Worm (Caenorhabditis elegans) whole organism, L3 larva: ENCODE data around the gene F30B5.11.

Experiments
- nhr-76 ChIP-seq: fragments of 150-350 bp; sonication (generic microtip); optimal IDR thresholded peaks from 5 replicates; lab custom pipeline; 2014; ENCODE audit warnings: missing biosample characterization, missing genetic modification characterization
- tbx-2 ChIP-seq: sonication (generic microtip); optimal IDR thresholded peaks from 2 replicates; lab custom pipeline; 2016; ENCODE audit warnings: mild to moderate bottlenecking, missing genetic modification characterization, missing compliant biosample characterization
- unc-62 ChIP-seq: fragments of 150-350 bp; sonication (generic microtip); optimal IDR thresholded peaks from 4 replicates; lab custom pipeline; 2014; ENCODE audit warnings: missing biosample characterization, missing genetic modification reagents, missing genetic modification characterization

- no peak for TF ChIP-seq nhr-76 (tag; lab: Kevin White, UChicago)
- TF ChIP-seq unc-62, result no peak
- no peak for TF ChIP-seq tbx-2 (tag; lab: Kevin White, UChicago)
Measured at ce11 chrIV:4178424-4178823, 41.5 kb downstream of the F30B5.11 start, which contains the start of gene tsen-34.
